Worm (Caenorhabditis elegans): ENCODE results near the gene mtg-1.

- no peak for TF ChIP-seq lsy-2 (tag; optimal IDR thresholded peaks at IDR 0.05)
- no peak for TF ChIP-seq ama-1 (optimal IDR thresholded peaks at IDR 0.05)
Measured at ce11 chrIII:1578566-1578965, 45.0 kb downstream of the mtg-1 start.
